Worm (Caenorhabditis elegans) whole organism, midembryonic: ENCODE results near the gene B0304.2.

ENCODE experiments used
- T22C8.4 ChIP-seq: fragments of 200-800 bp; sonication (Bioruptor generic); IDR thresholded peaks from 2 replicates; pipeline ENCODE4 v1.3.6; 2022; ENCODE audit warnings: missing genetic modification characterization, missing compliant biosample characterization
- cog-1 ChIP-seq: sonication (generic microtip); optimal IDR thresholded peaks from 2 replicates; lab custom pipeline; 2016; ENCODE audit warnings: missing genetic modification characterization, missing compliant biosample characterization
- flt-1 ChIP-seq: fragments of 200-800 bp; sonication (Bioruptor generic); IDR thresholded peaks from 2 replicates; pipeline ENCODE4 v1.3.6; 2022; ENCODE audit warnings: missing genetic modification characterization, missing compliant biosample characterization
- klf-2 ChIP-seq: fragments of 200-800 bp; sonication (Bioruptor generic); conservative IDR thresholded peaks from 2 replicates; pipeline ENCODE4 v1.3.6; 2022; ENCODE audit warnings: missing genetic modification reagents, missing genetic modification characterization, missing compliant biosample characterization
- med-1 ChIP-seq: sonication (generic microtip); optimal IDR thresholded peaks from 2 replicates; lab custom pipeline; 2017; ENCODE audit warnings: missing genetic modification characterization, mild to moderate bottlenecking, missing compliant biosample characterization, antibody characterized with exemption, missing genetic modification reagents; ENCODE audit not compliant: insufficient read depth
- ref-1 ChIP-seq: fragments of 200-800 bp; sonication (Bioruptor generic); conservative IDR thresholded peaks from 2 replicates; pipeline ENCODE4 v1.3.6; 2022; ENCODE audit warnings: missing genetic modification reagents, missing genetic modification characterization, missing compliant biosample characterization
- tab-1 ChIP-seq: fragments of 200-800 bp; sonication (Bioruptor generic); IDR thresholded peaks from 2 replicates; pipeline ENCODE4 v1.3.6; 2022; ENCODE audit warnings: missing genetic modification characterization, missing compliant biosample characterization
- ztf-23 ChIP-seq: fragments of 200-800 bp; sonication (Bioruptor generic); IDR thresholded peaks from 2 replicates; pipeline ENCODE4 v1.3.6; 2022; ENCODE audit warnings: missing genetic modification reagents, missing genetic modification characterization, missing compliant biosample characterization
- ztf-29 ChIP-seq: fragments of 200-800 bp; sonication (Bioruptor generic); IDR thresholded peaks from 2 replicates; pipeline ENCODE4 v1.3.6; 2022; ENCODE audit warnings: missing genetic modification reagents, missing genetic modification characterization, missing compliant biosample characterization

The B0304.2 gene

DNA sequence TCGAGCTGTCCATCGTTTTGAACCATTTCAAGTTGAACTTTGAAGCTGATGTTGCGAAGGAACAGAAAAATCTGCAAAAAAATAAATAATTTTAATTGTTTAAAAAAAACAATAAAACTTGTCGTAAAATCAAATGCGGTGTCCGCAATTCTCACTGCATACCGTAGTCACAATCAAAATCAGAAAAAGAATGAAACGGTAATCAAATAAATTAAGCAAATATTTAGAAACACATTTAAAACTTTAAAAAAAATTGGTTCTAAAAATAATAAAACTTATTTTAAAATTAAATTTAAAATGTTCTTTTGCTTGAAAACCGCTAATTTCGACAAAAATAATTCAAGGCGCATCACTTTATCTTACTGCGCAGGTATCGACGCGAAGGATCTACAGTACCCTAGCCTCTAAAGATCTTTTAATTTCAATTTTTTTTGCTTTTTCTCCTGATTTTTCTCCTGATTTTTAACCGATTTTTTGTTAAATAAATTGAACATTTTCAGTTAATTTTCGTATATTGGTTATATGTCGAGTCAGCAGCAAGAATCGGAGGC is at the start of gene B0304.2, which contains the start of gene B0304.4:
Gene B0304.2, plus strand, starts transcription at position 501 of the 551 bp plus-strand sequence.
Gene B0304.4, minus strand, starts transcription at position 101 of the 551 bp plus-strand sequence.
- TF ChIP-seq ref-1 (GFP tag; lab: Robert Waterston, UW) (no peak), tab-1 (no peak), T22C8.4 (GFP tag; lab: Robert Waterston, UW) (no peak), klf-2 (GFP tag; lab: Robert Waterston, UW) (no peak), ztf-23 (no peak), cog-1 (tag; lab: Kevin White, UChicago) (no peak), med-1 (GFP tag; lab: Kevin White, UChicago) (no peak), ztf-29 (GFP tag; lab: Robert Waterston, UW) (no peak), flt-1 (GFP tag; lab: Robert Waterston, UW) (no peak)

DNA sequence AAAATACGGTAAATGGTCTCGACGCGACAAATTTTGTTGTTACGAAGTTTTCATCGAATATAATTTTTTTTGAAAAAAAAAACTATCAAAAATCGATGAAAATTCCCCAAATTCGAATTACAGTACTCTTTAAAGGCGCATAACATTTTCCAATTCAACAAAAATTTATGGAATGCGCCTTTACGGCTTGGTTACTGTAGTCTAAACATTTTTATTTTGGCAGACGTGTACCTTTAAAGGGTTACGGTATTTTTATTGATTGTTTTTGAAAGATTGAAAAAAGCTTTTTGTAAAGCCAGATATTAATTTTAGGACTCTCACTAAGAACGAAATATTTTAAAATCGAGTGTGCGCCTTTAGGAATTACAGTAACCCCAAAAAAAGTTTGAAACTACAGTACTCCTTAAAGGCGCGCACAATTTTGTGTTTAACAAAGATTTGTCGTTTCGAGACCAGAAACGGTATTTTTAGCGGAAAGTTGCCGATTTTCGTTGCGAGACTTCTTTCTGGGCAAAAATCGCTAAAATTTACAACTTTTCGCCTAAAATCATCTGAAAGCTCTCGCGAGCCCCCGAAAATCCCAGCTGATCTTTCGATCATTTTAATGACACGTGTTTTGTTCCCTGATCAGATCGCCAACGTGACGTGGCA is 49.3 kb upstream of the B0304.2 start:
- TF ChIP-seq ztf-23: no peak
- no peak for TF ChIP-seq tab-1
- no peak for TF ChIP-seq T22C8.4 (GFP tag; lab: Robert Waterston, UW)
- TF ChIP-seq med-1 (GFP tag; lab: Kevin White, UChicago): no peak
- TF ChIP-seq cog-1 (tag; lab: Kevin White, UChicago): no peak
- TF ChIP-seq ref-1 (GFP tag; lab: Robert Waterston, UW): no peak
- TF ChIP-seq flt-1 (GFP tag; lab: Robert Waterston, UW): no peak
- TF ChIP-seq ztf-29 (GFP tag; lab: Robert Waterston, UW): no peak
- TF ChIP-seq klf-2 (GFP tag; lab: Robert Waterston, UW): no peak

DNA sequence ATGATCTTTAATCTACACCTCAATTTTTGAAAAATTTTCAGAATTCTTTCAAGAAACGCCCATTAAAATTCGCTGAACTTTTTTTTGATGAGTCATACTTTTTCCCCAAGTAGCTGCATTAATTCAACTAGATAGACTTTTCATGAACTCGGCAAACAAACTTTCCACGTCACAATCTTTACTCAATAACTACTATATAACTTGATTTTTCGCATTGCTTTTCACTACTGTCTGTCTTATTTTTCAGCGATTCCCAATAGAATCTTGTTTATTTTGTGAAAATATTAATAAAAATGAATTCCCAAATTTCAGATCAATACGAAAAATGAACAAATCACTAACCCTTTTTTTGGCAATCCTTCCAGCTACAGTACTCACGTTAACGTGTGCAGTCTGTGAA is 45.1 kb upstream of the B0304.2 start, which contains the start of gene T05C1.1:
Gene T05C1.1, plus strand, starts transcription at position 301 of the 400 bp plus-strand sequence.
- TF ChIP-seq med-1 (GFP tag; lab: Kevin White, UChicago) (no peak), cog-1 (tag; lab: Kevin White, UChicago) (no peak), flt-1 (GFP tag; lab: Robert Waterston, UW) (no peak), ztf-23 (no peak), T22C8.4 (GFP tag; lab: Robert Waterston, UW) (no peak), klf-2 (GFP tag; lab: Robert Waterston, UW) (no peak), tab-1 (no peak), ztf-29 (GFP tag; lab: Robert Waterston, UW) (no peak), ref-1 (GFP tag; lab: Robert Waterston, UW) (no peak)

DNA sequence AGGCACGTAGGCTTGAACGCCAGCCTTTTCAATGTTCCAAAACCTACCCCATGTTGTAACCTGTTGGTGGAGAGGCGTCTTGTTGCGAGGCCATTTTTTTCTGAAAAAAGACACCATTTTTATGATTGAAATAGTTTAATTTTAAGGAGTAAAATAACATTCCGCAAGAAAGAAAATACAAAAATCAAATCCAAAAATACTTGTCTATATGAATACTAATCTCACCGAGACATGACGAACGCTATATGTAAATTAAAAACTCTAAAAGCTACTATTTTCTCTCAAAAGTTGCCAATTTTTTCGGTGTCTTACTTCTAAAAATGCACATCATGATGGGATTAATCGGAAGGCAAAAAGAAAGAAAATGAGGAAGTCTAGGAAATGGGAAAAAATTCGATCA is 41.4 kb upstream of the B0304.2 start, which contains the start of gene T05C1.2:
Gene T05C1.2, minus strand, starts transcription at position 101 of the 400 bp plus-strand sequence.
- TF ChIP-seq tab-1 (no peak), klf-2 (GFP tag; lab: Robert Waterston, UW) (no peak), T22C8.4 (GFP tag; lab: Robert Waterston, UW) (no peak), flt-1 (GFP tag; lab: Robert Waterston, UW) (no peak), ztf-23 (no peak)

DNA sequence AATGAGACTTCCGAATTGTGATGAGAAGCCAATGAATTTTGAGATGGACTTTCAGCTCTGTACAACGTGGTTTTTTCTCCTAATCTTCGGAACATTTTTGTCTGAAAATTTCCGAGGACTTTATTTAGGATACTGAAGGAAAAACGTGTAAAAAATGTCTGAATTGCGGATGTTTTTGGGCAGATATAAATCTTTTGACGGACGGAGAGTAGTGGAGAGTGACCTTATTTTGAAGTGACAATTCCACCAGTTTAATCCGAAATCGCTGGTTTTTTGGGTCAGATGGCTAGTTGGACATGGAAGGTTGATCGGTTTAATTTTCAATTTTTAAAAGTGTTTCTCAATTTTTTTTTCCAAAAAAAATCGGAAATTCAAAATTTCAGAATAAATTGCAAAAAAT is 34.1 kb upstream of the B0304.2 start, which contains the start of gene T05C1.3:
Gene T05C1.3, minus strand, starts transcription at position 101 of the 400 bp plus-strand sequence.
- TF ChIP-seq ref-1 (GFP tag; lab: Robert Waterston, UW) (no peak), med-1 (GFP tag; lab: Kevin White, UChicago) (no peak)

DNA sequence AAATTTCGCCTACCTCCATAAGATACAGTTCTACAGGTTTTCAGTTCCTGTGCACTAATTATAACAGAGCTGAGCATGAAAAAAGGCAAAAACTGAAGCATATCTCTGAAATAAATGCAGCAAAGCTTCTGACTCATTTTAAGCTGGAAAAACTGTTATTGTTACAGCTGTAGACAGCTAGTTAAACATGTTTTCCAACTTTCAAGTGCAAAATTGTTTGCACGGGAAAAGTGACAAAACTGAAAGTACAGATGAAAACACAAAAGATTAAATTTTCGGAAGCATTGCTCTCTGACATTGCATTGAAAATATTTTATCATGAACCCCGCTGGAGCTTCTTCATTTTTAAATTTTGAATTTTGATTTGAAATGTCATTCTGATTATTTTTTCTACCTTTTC is 32.7 kb upstream of the B0304.2 start, which contains the start of gene T05C1.5:
Gene T05C1.5, minus strand, starts transcription at position 101 of the 400 bp plus-strand sequence.
- TF ChIP-seq T22C8.4 (GFP tag; lab: Robert Waterston, UW) (no peak), ref-1 (GFP tag; lab: Robert Waterston, UW) (no peak), ztf-23 (no peak), med-1 (GFP tag; lab: Kevin White, UChicago) (no peak), flt-1 (GFP tag; lab: Robert Waterston, UW) (no peak), klf-2 (GFP tag; lab: Robert Waterston, UW) (no peak)

DNA sequence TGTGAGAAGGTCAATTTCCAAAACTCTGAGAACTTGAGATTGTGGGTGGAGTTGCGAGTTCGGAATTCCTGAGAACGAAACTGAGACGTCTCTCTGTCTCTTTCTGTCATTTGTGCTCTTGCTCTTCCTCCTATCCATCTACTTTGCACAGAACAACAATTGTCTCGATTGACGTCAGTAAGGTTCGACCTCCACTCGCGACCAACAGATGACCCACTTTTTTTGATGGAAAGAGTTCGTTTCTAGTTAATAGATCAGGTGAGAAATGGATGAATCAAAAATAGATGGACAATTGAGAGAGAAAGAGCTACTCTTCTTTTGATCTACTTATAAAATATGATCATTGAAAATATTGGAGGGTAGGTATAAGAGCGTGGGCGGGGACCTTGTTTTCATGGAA is 28.9 kb upstream of the B0304.2 start:
- TF ChIP-seq flt-1 (GFP tag; lab: Robert Waterston, UW) (no peak), ztf-23 (no peak), T22C8.4 (GFP tag; lab: Robert Waterston, UW) (no peak), tab-1 (no peak), klf-2 (GFP tag; lab: Robert Waterston, UW) (no peak), ztf-29 (GFP tag; lab: Robert Waterston, UW) (no peak), med-1 (GFP tag; lab: Kevin White, UChicago) (no peak), ref-1 (GFP tag; lab: Robert Waterston, UW) (no peak), cog-1 (tag; lab: Kevin White, UChicago) (no peak)

DNA sequence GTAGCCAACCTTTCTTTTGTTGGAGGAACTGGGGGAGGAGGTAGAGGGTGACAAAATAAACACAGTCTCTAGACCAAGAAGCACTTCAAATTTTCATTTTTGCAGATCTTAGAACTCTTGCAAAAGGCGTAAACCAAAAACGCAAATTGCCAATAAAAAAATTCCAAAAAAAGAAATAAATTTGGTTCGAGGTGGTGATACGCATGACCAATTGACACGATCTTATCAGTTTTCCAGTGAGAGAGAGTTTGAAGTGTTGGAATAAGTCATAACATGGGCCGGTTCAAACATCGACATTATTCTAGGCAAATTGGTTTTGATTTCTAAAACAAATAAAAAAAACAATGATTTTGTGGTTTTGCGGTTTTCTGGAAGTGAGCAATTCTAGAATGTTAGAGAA is 27.6 kb upstream of the B0304.2 start:
- TF ChIP-seq ztf-23 (no peak), med-1 (GFP tag; lab: Kevin White, UChicago) (no peak), ztf-29 (GFP tag; lab: Robert Waterston, UW) (no peak), cog-1 (tag; lab: Kevin White, UChicago) (no peak), tab-1 (no peak), flt-1 (GFP tag; lab: Robert Waterston, UW) (no peak), T22C8.4 (GFP tag; lab: Robert Waterston, UW) (no peak), klf-2 (GFP tag; lab: Robert Waterston, UW) (no peak), ref-1 (GFP tag; lab: Robert Waterston, UW) (no peak)

DNA sequence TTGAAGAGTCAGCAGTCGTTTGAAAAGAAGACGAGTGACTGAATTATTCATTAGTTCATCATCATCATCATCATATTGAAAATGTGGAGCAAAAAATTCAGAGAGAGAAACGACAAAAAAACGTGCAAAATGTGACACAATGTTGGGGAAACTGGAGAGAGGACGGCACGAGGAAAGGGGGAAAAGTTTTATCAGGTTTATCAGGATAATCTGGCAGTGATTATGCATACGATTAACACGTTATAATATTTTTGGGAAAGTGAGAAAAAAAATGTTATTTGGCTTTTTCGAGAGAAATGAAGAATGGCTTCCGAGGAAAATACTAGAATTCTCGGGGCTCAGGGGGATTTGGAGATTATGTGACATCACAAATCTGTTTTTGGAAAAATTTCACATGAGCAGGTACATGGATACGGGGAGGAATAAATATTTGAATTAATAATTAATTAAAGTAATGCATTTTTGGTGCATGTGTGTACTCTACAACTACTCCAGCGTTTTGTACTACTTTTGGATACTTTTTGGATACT is 18.3 kb upstream of the B0304.2 start, which contains the start of gene camt-1:
Gene camt-1, minus strand, starts transcription at position 51 of the 530 bp plus-strand sequence.
- TF ChIP-seq tab-1 (no peak), flt-1 (GFP tag; lab: Robert Waterston, UW) (no peak), ztf-23 (no peak), ref-1 (GFP tag; lab: Robert Waterston, UW) (no peak), ztf-29 (GFP tag; lab: Robert Waterston, UW) (no peak), med-1 (GFP tag; lab: Kevin White, UChicago) (no peak), cog-1 (tag; lab: Kevin White, UChicago) (no peak), klf-2 (GFP tag; lab: Robert Waterston, UW) (no peak), T22C8.4 (GFP tag; lab: Robert Waterston, UW) (no peak)
